Fruit fly (Drosophila melanogaster): ENCODE measurements around the gene csw.

Gene csw

DNA sequence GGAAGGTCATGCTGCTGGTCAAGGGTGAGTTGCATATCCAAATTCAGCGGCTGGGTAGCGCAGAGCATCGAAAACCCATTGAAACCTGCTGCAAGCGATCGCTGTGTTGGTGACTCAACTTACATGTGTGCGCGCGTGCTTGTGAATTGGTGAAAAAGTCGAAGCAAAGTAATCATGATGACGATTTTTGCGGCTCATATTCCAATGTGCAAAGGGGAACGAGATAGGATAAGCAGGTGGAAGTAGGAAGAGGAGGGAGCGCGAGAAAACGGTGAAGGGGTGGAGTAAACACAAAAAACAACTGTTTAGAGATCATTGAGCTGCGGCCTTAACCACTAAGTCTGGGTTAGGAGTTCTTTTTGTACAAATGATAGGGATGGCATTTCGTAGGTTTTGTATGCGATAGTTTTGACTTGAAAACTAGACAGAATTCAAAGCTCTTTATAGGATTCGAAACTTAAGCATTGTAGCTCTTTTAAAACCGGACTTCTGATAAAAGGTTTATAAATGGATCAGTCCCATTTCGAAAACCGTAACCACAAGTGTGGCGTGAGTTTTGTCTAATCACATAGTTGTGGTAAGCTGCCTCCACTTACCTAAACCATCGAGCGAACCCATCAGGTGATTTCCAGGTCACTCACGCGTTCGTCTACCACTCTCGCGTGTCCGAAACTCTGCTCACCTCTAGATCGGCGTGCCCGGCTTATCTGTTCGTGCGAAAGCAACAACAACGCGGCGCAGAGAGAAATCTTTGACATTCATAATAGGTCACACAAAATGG is 51.8 kb downstream of the csw start (continued):
- TF ChIP-seq CG4820 (GFP tag; optimal IDR thresholded peaks at IDR 0.05) (no peak), Med (GFP tag) (peak; percentile 92), CG12299 (tag; optimal IDR thresholded peaks at IDR 0.05) (no peak), Sry-β (GFP tag; optimal IDR thresholded peaks at IDR 0.05) (no peak), Nf-YA (GFP tag; IDR thresholded peaks at IDR 0.05) (no peak), CG13296 (GFP tag; optimal IDR thresholded peaks at IDR 0.05) (peak; percentile 31), CG12155 (GFP tag; optimal IDR thresholded peaks at IDR 0.05) (peak; percentile 25), dan (GFP tag; IDR thresholded peaks at IDR 0.05) (no peak), Hsf (GFP tag; optimal IDR thresholded peaks at IDR 0.05) (no peak), ftz-f1 (GFP tag; optimal IDR thresholded peaks at IDR 0.05) (no peak), MBD-R2 (GFP tag; IDR thresholded peaks at IDR 0.05) (no peak; the same call in none of the 2 replicates), hbn (GFP tag; IDR thresholded peaks at IDR 0.05; ENCODE audit: partially characterized antibody) (peak; percentile 60), prd (optimal IDR thresholded peaks at IDR 0.05) (no peak), prd (GFP tag; IDR thresholded peaks at IDR 0.05) (peak; percentile 38; the same call in 1 of the 3 replicates), cas (GFP tag; IDR thresholded peaks at IDR 0.05) (0 out of 2 replicates have a peak, but pooled peaks have one; percentile 13), CG3065 (GFP tag; optimal IDR thresholded peaks at IDR 0.05) (no peak), vnd (GFP tag; IDR thresholded peaks at IDR 0.05; ENCODE audit: partially characterized antibody) (peak; percentile 79), Antp (GFP tag; optimal IDR thresholded peaks at IDR 0.05) (peak; percentile 27), en (GFP tag; optimal IDR thresholded peaks at IDR 0.05) (no peak), Sin3A (optimal IDR thresholded peaks at IDR 0.05) (no peak), slp2 (GFP tag; optimal IDR thresholded peaks at IDR 0.05) (no peak), MESR4 (GFP tag; optimal IDR thresholded peaks at IDR 0.05) (no peak), Sox100B (GFP tag; optimal IDR thresholded peaks at IDR 0.05) (no peak), Trl (optimal IDR thresholded peaks at IDR 0.05) (no peak), Trl (GFP tag; optimal IDR thresholded peaks at IDR 0.05) (peak; percentile 60), amos (GFP tag; IDR thresholded peaks at IDR 0.05; ENCODE audit: partially characterized antibody) (peak; percentile 68), tll (GFP tag; optimal IDR thresholded peaks at IDR 0.05) (peak; percentile 47 to 62), Hr39 (optimal IDR thresholded peaks at IDR 0.05) (no peak), E2f1 (GFP tag; IDR thresholded peaks at IDR 0.05) (0 out of 2 replicates have a peak, but pooled peaks have one; percentile 11), CG14710 (tag; optimal IDR thresholded peaks at IDR 0.05) (peak; percentile 2), CG16815 (GFP tag; optimal IDR thresholded peaks at IDR 0.05) (peak; percentile 11), CG2116 (GFP tag; optimal IDR thresholded peaks at IDR 0.05) (peak; percentile 22), PHDP (tag; optimal IDR thresholded peaks at IDR 0.05) (peak; percentile 21), crp (GFP tag; optimal IDR thresholded peaks at IDR 0.05) (peak in 1 of 2 experiments; percentile 39), kni (GFP tag; optimal IDR thresholded peaks at IDR 0.05) (peak; percentile 55), CG10431 (GFP tag; optimal IDR thresholded peaks at IDR 0.05) (no peak), ssp (GFP tag; IDR thresholded peaks at IDR 0.05) (peak; percentile 31; the same call in 1 of the 2 replicates), CG8944 (GFP tag; optimal IDR thresholded peaks at IDR 0.05) (no peak), Ravus (GFP tag; IDR thresholded peaks at IDR 0.05) (no peak), CG9932 (GFP tag; IDR thresholded peaks at IDR 0.05) (peak; percentile 63; the same call in 1 of the 2 replicates), Xbp1 (GFP tag; optimal IDR thresholded peaks at IDR 0.05) (peak; percentile 26), CG15011 (GFP tag; optimal IDR thresholded peaks at IDR 0.05) (no peak), ewg (GFP tag; optimal IDR thresholded peaks at IDR 0.05) (no peak), ci (GFP tag; IDR thresholded peaks at IDR 0.05) (peak; percentile 49; the same call in 1 of the 3 replicates), CG7357 (GFP tag; IDR thresholded peaks at IDR 0.05) (peak; percentile 38; the same call in 1 of the 3 replicates), CG30403 (GFP tag; optimal IDR thresholded peaks at IDR 0.05) (peak; percentile 49), Opbp (GFP tag; IDR thresholded peaks at IDR 0.05; ENCODE audit: partially characterized antibody) (0 out of 3 replicates have a peak, but pooled peaks have one; percentile 22), CG4282 (GFP tag; optimal IDR thresholded peaks at IDR 0.05) (peak; percentile 5), Pdp1 (GFP tag; optimal IDR thresholded peaks at IDR 0.05) (peak; percentile 22 to 51)

Measured in whole organism, embryonic.